Worm (Caenorhabditis elegans) whole organism, midembryonic: ENCODE measurements around the gene R07B7.2.

Experiments
- T22C8.4 ChIP-seq: fragments of 200-800 bp; sonication (Bioruptor generic); IDR thresholded peaks from 2 replicates; pipeline ENCODE4 v1.3.6; 2022; ENCODE audit warnings: missing genetic modification characterization, missing compliant biosample characterization
- cog-1 ChIP-seq: sonication (generic microtip); optimal IDR thresholded peaks from 2 replicates; lab custom pipeline; 2016; ENCODE audit warnings: missing genetic modification characterization, missing compliant biosample characterization
- flt-1 ChIP-seq: fragments of 200-800 bp; sonication (Bioruptor generic); IDR thresholded peaks from 2 replicates; pipeline ENCODE4 v1.3.6; 2022; ENCODE audit warnings: missing genetic modification characterization, missing compliant biosample characterization
- klf-2 ChIP-seq: fragments of 200-800 bp; sonication (Bioruptor generic); conservative IDR thresholded peaks from 2 replicates; pipeline ENCODE4 v1.3.6; 2022; ENCODE audit warnings: missing genetic modification reagents, missing genetic modification characterization, missing compliant biosample characterization
- med-1 ChIP-seq: sonication (generic microtip); optimal IDR thresholded peaks from 2 replicates; lab custom pipeline; 2017; ENCODE audit warnings: missing genetic modification characterization, mild to moderate bottlenecking, missing compliant biosample characterization, antibody characterized with exemption, missing genetic modification reagents; ENCODE audit not compliant: insufficient read depth
- ref-1 ChIP-seq: fragments of 200-800 bp; sonication (Bioruptor generic); conservative IDR thresholded peaks from 2 replicates; pipeline ENCODE4 v1.3.6; 2022; ENCODE audit warnings: missing genetic modification reagents, missing genetic modification characterization, missing compliant biosample characterization
- tab-1 ChIP-seq: fragments of 200-800 bp; sonication (Bioruptor generic); IDR thresholded peaks from 2 replicates; pipeline ENCODE4 v1.3.6; 2022; ENCODE audit warnings: missing genetic modification characterization, missing compliant biosample characterization
- ztf-23 ChIP-seq: fragments of 200-800 bp; sonication (Bioruptor generic); IDR thresholded peaks from 2 replicates; pipeline ENCODE4 v1.3.6; 2022; ENCODE audit warnings: missing genetic modification reagents, missing genetic modification characterization, missing compliant biosample characterization
- ztf-29 ChIP-seq: fragments of 200-800 bp; sonication (Bioruptor generic); IDR thresholded peaks from 2 replicates; pipeline ENCODE4 v1.3.6; 2022; ENCODE audit warnings: missing genetic modification reagents, missing genetic modification characterization, missing compliant biosample characterization

The R07B7.2 gene

ce11 chrV:12038783-12039182, 20.8 kb downstream of the R07B7.2 start:
- TF ChIP-seq flt-1 (GFP tag; lab: Robert Waterston, UW) (0 out of 2 replicates have a peak, but pooled peaks have one; percentile 36), T22C8.4 (GFP tag; lab: Robert Waterston, UW) (no peak), ztf-23 (GFP tag; lab: Robert Waterston, UW) (peak; percentile 67; the same call in 1 of the 2 replicates), tab-1 (GFP tag; lab: Robert Waterston, UW) (no peak; the same call in 1 of the 2 replicates), ztf-29 (GFP tag; lab: Robert Waterston, UW) (no peak), ref-1 (0 out of 2 replicates have a peak, but pooled peaks have one; percentile 8), klf-2 (GFP tag; lab: Robert Waterston, UW) (no peak), cog-1 (tag; lab: Kevin White, UChicago) (no peak)

- TF ChIP-seq flt-1 (GFP tag; lab: Robert Waterston, UW) = no peak
- no peak for TF ChIP-seq tab-1 (GFP tag; lab: Robert Waterston, UW)
- TF ChIP-seq med-1 (GFP tag; lab: Kevin White, UChicago) = no peak
- TF ChIP-seq T22C8.4 (GFP tag; lab: Robert Waterston, UW) = no peak
These were observed 21.2 kb downstream of the R07B7.2 start for ce11 chrV:12038317-12038716.

- TF ChIP-seq ztf-29 (GFP tag; lab: Robert Waterston, UW) (no peak), cog-1 (tag; lab: Kevin White, UChicago) (no peak), flt-1 (GFP tag; lab: Robert Waterston, UW) (no peak), tab-1 (GFP tag; lab: Robert Waterston, UW) (no peak)
These were observed 21.7 kb downstream of the R07B7.2 start for ce11 chrV:12037889-12038288.

- no peak for TF ChIP-seq ztf-29 (GFP tag; lab: Robert Waterston, UW)
- TF ChIP-seq klf-2 (GFP tag; lab: Robert Waterston, UW) = no peak
- no peak for TF ChIP-seq cog-1 (tag; lab: Kevin White, UChicago)
- TF ChIP-seq ztf-23 (GFP tag; lab: Robert Waterston, UW) = no peak
- TF ChIP-seq T22C8.4 (GFP tag; lab: Robert Waterston, UW) = no peak
- TF ChIP-seq flt-1 (GFP tag; lab: Robert Waterston, UW) = no peak
- TF ChIP-seq med-1 (GFP tag; lab: Kevin White, UChicago) = no peak
- no peak for TF ChIP-seq tab-1 (GFP tag; lab: Robert Waterston, UW)
- no peak for TF ChIP-seq ref-1
These were observed 23.4 kb downstream of the R07B7.2 start for ce11 chrV:12036129-12036528.

ce11 chrV:12033841-12034240, 25.7 kb downstream of the R07B7.2 start:
- no peak for TF ChIP-seq ref-1
- no peak for TF ChIP-seq tab-1 (GFP tag; lab: Robert Waterston, UW)
- no peak for TF ChIP-seq ztf-23 (GFP tag; lab: Robert Waterston, UW)
- TF ChIP-seq flt-1 (GFP tag; lab: Robert Waterston, UW) = no peak
- no peak for TF ChIP-seq T22C8.4 (GFP tag; lab: Robert Waterston, UW)
- no peak for TF ChIP-seq klf-2 (GFP tag; lab: Robert Waterston, UW)
- no peak for TF ChIP-seq cog-1 (tag; lab: Kevin White, UChicago)
- no peak for TF ChIP-seq med-1 (GFP tag; lab: Kevin White, UChicago)
- no peak for TF ChIP-seq ztf-29 (GFP tag; lab: Robert Waterston, UW)

ce11 chrV:12032060-12032459, 27.5 kb downstream of the R07B7.2 start, which contains the start of gene pkc-1:
TSS of gene pkc-1 (minus strand) at chrV:12032160.
- TF ChIP-seq flt-1 (GFP tag; lab: Robert Waterston, UW) (no peak), ztf-23 (GFP tag; lab: Robert Waterston, UW) (no peak), cog-1 (tag; lab: Kevin White, UChicago) (no peak), klf-2 (GFP tag; lab: Robert Waterston, UW) (no peak), med-1 (GFP tag; lab: Kevin White, UChicago) (no peak), ztf-29 (GFP tag; lab: Robert Waterston, UW) (no peak), T22C8.4 (GFP tag; lab: Robert Waterston, UW) (no peak), ref-1 (no peak), tab-1 (GFP tag; lab: Robert Waterston, UW) (no peak)

ce11 chrV:12028151-12028550, 31.4 kb downstream of the R07B7.2 start:
- TF ChIP-seq klf-2 (GFP tag; lab: Robert Waterston, UW) = no peak

ce11 chrV:12026878-12027477, 32.6 kb downstream of the R07B7.2 start:
- TF ChIP-seq ztf-23 (GFP tag; lab: Robert Waterston, UW) = no peak
- TF ChIP-seq klf-2 (GFP tag; lab: Robert Waterston, UW) = no peak
- no peak for TF ChIP-seq tab-1 (GFP tag; lab: Robert Waterston, UW)
- TF ChIP-seq ref-1 = no peak
- no peak for TF ChIP-seq flt-1 (GFP tag; lab: Robert Waterston, UW)
- TF ChIP-seq cog-1 (tag; lab: Kevin White, UChicago) = no peak
- TF ChIP-seq ztf-29 (GFP tag; lab: Robert Waterston, UW) = no peak

ce11 chrV:12025683-12026082, 33.9 kb downstream of the R07B7.2 start:
- TF ChIP-seq klf-2 (GFP tag; lab: Robert Waterston, UW) (no peak), tab-1 (GFP tag; lab: Robert Waterston, UW) (no peak)

- TF ChIP-seq klf-2 (GFP tag; lab: Robert Waterston, UW) (no peak), med-1 (GFP tag; lab: Kevin White, UChicago) (no peak), cog-1 (tag; lab: Kevin White, UChicago) (no peak), tab-1 (GFP tag; lab: Robert Waterston, UW) (peak; percentile 30; the same call in 1 of the 2 replicates)
These were observed 35.3 kb downstream of the R07B7.2 start for ce11 chrV:12024273-12024672.
